Worm (Caenorhabditis elegans): ENCODE data around the gene gst-11.

DNA sequence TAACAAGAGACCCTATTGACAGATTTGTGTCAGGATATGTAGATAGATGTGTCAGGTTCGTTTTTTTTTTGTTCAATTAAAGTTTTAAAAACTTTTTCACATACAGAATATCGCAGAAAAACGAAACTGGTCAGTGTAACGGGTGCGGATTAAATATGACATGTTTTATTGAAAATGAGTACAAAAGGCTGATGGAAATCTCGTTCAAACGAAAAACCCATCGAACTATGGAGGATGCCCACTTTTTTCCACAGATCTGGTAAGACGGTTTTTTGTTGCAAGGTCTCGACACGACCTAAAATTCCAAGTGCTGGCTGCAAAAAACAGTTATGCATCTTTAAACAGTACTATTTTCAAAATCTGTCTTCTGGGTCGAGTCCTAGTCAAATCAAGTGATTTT, 3.5 kb downstream of the gst-11 start:
- TF ChIP-seq dsc-1 (tag; optimal IDR thresholded peaks at IDR 0.05), result no peak
- TF ChIP-seq nhr-76 (tag; optimal IDR thresholded peaks at IDR 0.05), result no peak
- no peak for TF ChIP-seq alr-1 (tag; optimal IDR thresholded peaks at IDR 0.05; ENCODE audit: borderline replicate concordance)
- no peak for TF ChIP-seq skn-1 (tag; optimal IDR thresholded peaks at IDR 0.05)
- TF ChIP-seq elt-3 (tag; optimal IDR thresholded peaks at IDR 0.05), result no peak
